Fruit fly (Drosophila melanogaster): ENCODE measurements around the gene CG33080.

The CG33080 gene

DNA sequence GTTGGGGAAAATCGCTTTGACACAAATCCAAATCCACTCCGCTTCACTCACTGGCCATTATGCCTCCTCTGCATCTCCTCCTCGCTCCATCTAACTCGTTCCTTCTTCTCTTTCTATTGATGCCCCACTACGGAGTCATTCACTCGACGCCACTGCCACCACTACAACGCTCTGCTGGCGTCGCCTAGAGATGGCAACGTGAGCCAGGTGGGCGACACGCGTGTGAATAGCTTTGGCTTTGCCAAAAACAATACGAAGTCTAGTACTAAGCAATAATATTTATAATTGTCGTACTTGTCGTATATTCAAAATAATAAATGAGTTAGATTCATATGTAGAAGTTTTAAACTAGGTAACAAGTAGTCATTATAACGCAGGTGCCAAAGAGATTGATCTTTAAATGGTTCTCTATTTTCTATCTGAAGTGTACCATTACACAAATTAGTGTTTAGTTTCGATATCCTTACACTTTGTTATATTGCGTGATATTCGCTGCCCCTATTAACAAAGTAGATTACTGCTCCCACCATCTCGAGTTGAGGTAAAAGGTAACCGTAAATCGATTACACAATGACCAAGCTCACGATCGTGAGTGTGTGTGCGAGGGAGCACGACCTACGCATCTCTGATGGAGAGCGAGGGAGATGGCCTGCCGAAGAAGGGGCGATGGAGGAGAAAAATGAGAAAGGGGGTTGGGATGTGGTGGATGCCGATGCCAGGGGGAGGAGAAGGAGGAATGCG is 27.6 kb upstream of the CG33080 start (continued):
- TF ChIP-seq tx (GFP tag; optimal IDR thresholded peaks at IDR 0.05) (no peak), MESR4 (GFP tag; optimal IDR thresholded peaks at IDR 0.05) (no peak), CG6689 (GFP tag; IDR thresholded peaks at IDR 0.05) (0 out of 2 replicates have a peak, but pooled peaks have one; percentile 7), hkb (optimal IDR thresholded peaks at IDR 0.05) (no peak), hkb (GFP tag; IDR thresholded peaks at IDR 0.05) (no peak), Fer2 (tag; optimal IDR thresholded peaks at IDR 0.05) (no peak), CG9932 (GFP tag; IDR thresholded peaks at IDR 0.05) (peak; percentile 62), dpn (GFP tag; optimal IDR thresholded peaks at IDR 0.05) (peak in 1 of 2 experiments; percentile 4), CG3281 (GFP tag; optimal IDR thresholded peaks at IDR 0.05) (no peak), CG16815 (GFP tag; optimal IDR thresholded peaks at IDR 0.05) (no peak), PHDP (tag; optimal IDR thresholded peaks at IDR 0.05) (no peak), B-H2 (GFP tag; optimal IDR thresholded peaks at IDR 0.05) (no peak), NC2β (GFP tag; optimal IDR thresholded peaks at IDR 0.05) (no peak), pfk (GFP tag; optimal IDR thresholded peaks at IDR 0.05) (no peak), NFAT (GFP tag; IDR thresholded peaks at IDR 0.05) (peak; percentile 55; the same call in 1 of the 2 replicates), sob (GFP tag; IDR thresholded peaks at IDR 0.05) (peak; percentile 17; the same call in 1 of the 2 replicates), CG7987 (GFP tag; optimal IDR thresholded peaks at IDR 0.05) (no peak), CG10462 (GFP tag; optimal IDR thresholded peaks at IDR 0.05) (no peak), Sry-β (GFP tag; optimal IDR thresholded peaks at IDR 0.05) (peak; percentile 86), CG15269 (tag; optimal IDR thresholded peaks at IDR 0.05) (no peak), CG6272 (GFP tag; IDR thresholded peaks at IDR 0.05) (no peak), BtbVII (GFP tag; optimal IDR thresholded peaks at IDR 0.05) (no peak), bowl (GFP tag; IDR thresholded peaks at IDR 0.05) (no peak; the same call in 1 of the 2 replicates), CG2129 (GFP tag; IDR thresholded peaks at IDR 0.05; ENCODE audit: partially characterized antibody) (no peak), E2f1 (GFP tag; IDR thresholded peaks at IDR 0.05) (no peak), bbx (GFP tag; IDR thresholded peaks at IDR 0.05; ENCODE audit: partially characterized antibody) (peak; percentile 46), Dip3 (GFP tag; optimal IDR thresholded peaks at IDR 0.05) (peak; percentile 27), CG17385 (GFP tag; optimal IDR thresholded peaks at IDR 0.05) (no peak), CrebB (tag; optimal IDR thresholded peaks at IDR 0.05) (no peak), CG32772 (GFP tag; IDR thresholded peaks at IDR 0.05) (no peak), CG30431 (GFP tag; optimal IDR thresholded peaks at IDR 0.05) (no peak), cg (GFP tag; optimal IDR thresholded peaks at IDR 0.05) (no peak), CG42726 (GFP tag; IDR thresholded peaks at IDR 0.05; ENCODE audit: partially characterized antibody) (0 out of 2 replicates have a peak, but pooled peaks have one; percentile 23), ham (GFP tag; IDR thresholded peaks at IDR 0.05) (no peak), CG13296 (GFP tag; optimal IDR thresholded peaks at IDR 0.05) (no peak), CG4404 (GFP tag; IDR thresholded peaks at IDR 0.05) (no peak), CG7372 (GFP tag; IDR thresholded peaks at IDR 0.05) (no peak), CG16779 (GFP tag; IDR thresholded peaks at IDR 0.05) (0 out of 2 replicates have a peak, but pooled peaks have one; percentile 14), gsb-n (tag; optimal IDR thresholded peaks at IDR 0.05) (no peak), ro (GFP tag; IDR thresholded peaks at IDR 0.05) (no peak), jumu (GFP tag; optimal IDR thresholded peaks at IDR 0.05) (peak; percentile 17), CG18764 (GFP tag; optimal IDR thresholded peaks at IDR 0.05) (no peak), CG4730 (GFP tag; IDR thresholded peaks at IDR 0.05) (no peak), gcm (GFP tag; optimal IDR thresholded peaks at IDR 0.05) (no peak), insv (GFP tag; optimal IDR thresholded peaks at IDR 0.05) (no peak), CG2116 (GFP tag; optimal IDR thresholded peaks at IDR 0.05) (no peak), CG8359 (GFP tag; optimal IDR thresholded peaks at IDR 0.05; ENCODE audit: borderline replicate concordance) (no peak), Fer3 (tag; optimal IDR thresholded peaks at IDR 0.05) (no peak), CG17186 (GFP tag; optimal IDR thresholded peaks at IDR 0.05) (no peak), CG6765 (GFP tag; optimal IDR thresholded peaks at IDR 0.05) (no peak)

Data from whole organism, embryonic.